Worm (Caenorhabditis elegans): ENCODE data around the gene twk-39.

Gene twk-39

ce11 chrIII:11746718-11747117, 48.8 kb upstream of the twk-39 start, which contains the start of gene mrt-2 (continued):
- TF ChIP-seq tag-97 (GFP tag; IDR thresholded peaks at IDR 0.05) = no peak
- TF ChIP-seq ctbp-1 (GFP tag; IDR thresholded peaks at IDR 0.05) = no peak
- no peak for TF ChIP-seq mdl-1 (tag; optimal IDR thresholded peaks at IDR 0.05)
- TF ChIP-seq duxl-1 (tag; optimal IDR thresholded peaks at IDR 0.05; ENCODE audit: poor library complexity) = peak; percentile 47
- TF ChIP-seq unc-130 (GFP tag; optimal IDR thresholded peaks at IDR 0.05) = peak; percentile 75
- peak; percentile 16 for TF ChIP-seq nhr-25 (tag; optimal IDR thresholded peaks at IDR 0.05; ENCODE audit: borderline replicate concordance, insufficient read depth)
- TF ChIP-seq nhr-48 (tag; optimal IDR thresholded peaks at IDR 0.05) = no peak
- TF ChIP-seq fos-1 (tag; optimal IDR thresholded peaks at IDR 0.05) = no peak
- TF ChIP-seq lir-3 (tag; optimal IDR thresholded peaks at IDR 0.05) = no peak
- peak; percentile 46 for TF ChIP-seq dmd-6 (GFP tag; IDR thresholded peaks at IDR 0.05)
- no peak for TF ChIP-seq daf-12 (tag; optimal IDR thresholded peaks at IDR 0.05)
- no peak for TF ChIP-seq nhr-76 (tag; optimal IDR thresholded peaks at IDR 0.05)
- TF ChIP-seq dmd-8 (GFP tag; IDR thresholded peaks at IDR 0.05) = no peak
- TF ChIP-seq tra-1 (GFP tag; IDR thresholded peaks at IDR 0.05) = no peak; the same call in 1 of the 2 replicates
- TF ChIP-seq daf-19 (GFP tag; conservative IDR thresholded peaks at IDR 0.05) = no peak
- no peak for TF ChIP-seq lin-39 (tag; optimal IDR thresholded peaks at IDR 0.05)
- no peak for TF ChIP-seq nhr-11 (tag; optimal IDR thresholded peaks at IDR 0.05)
- TF ChIP-seq pqm-1 (tag; optimal IDR thresholded peaks at IDR 0.05) = no peak
- TF ChIP-seq F26F4.8 (GFP tag; conservative IDR thresholded peaks at IDR 0.05) = no peak
- no peak for TF ChIP-seq attf-4 (tag; optimal IDR thresholded peaks at IDR 0.05)
- peak in 1 of 2 experiments; percentile 83 for TF ChIP-seq lsy-2 (tag; optimal IDR thresholded peaks at IDR 0.05)
- no peak for TF ChIP-seq jun-1 (tag; optimal IDR thresholded peaks at IDR 0.05)
- 0 out of 2 replicates have a peak, but pooled peaks have one; percentile 2 for TF ChIP-seq ceh-44 (GFP tag; IDR thresholded peaks at IDR 0.05)
- no peak for TF ChIP-seq vab-7 (GFP tag; IDR thresholded peaks at IDR 0.05)
- TF ChIP-seq mxl-2 (GFP tag; conservative IDR thresholded peaks at IDR 0.05) = no peak
- no peak for TF ChIP-seq ceh-32 (tag; optimal IDR thresholded peaks at IDR 0.05; ENCODE audit: poor library complexity)
- TF ChIP-seq lin-38 (GFP tag; IDR thresholded peaks at IDR 0.05) = peak; percentile 70
- TF ChIP-seq nhr-42 (GFP tag; IDR thresholded peaks at IDR 0.05) = no peak; the same call in 1 of the 2 replicates
- TF ChIP-seq ceh-20 (GFP tag; IDR thresholded peaks at IDR 0.05) = 0 out of 2 replicates have a peak, but pooled peaks have one; percentile 17
- TF ChIP-seq daf-16 (GFP tag; optimal IDR thresholded peaks at IDR 0.05) = no peak
- peak; percentile 47 for TF ChIP-seq daf-16 (tag; optimal IDR thresholded peaks at IDR 0.05)
- no peak for TF ChIP-seq Y105C5A.15 (GFP tag; IDR thresholded peaks at IDR 0.05)
- TF ChIP-seq hmg-1.1 (GFP tag; IDR thresholded peaks at IDR 0.05) = no peak
- TF ChIP-seq lin-29 (GFP tag; IDR thresholded peaks at IDR 0.05) = no peak
- TF ChIP-seq Y48G9A.11 (GFP tag; IDR thresholded peaks at IDR 0.05) = no peak; the same call in 1 of the 2 replicates
- TF ChIP-seq ZK337.2 (GFP tag; IDR thresholded peaks at IDR 0.05) = peak; percentile 90
- TF ChIP-seq mep-1 (tag; optimal IDR thresholded peaks at IDR 0.05) = peak; percentile 76
- no peak for TF ChIP-seq ceh-82 (tag; optimal IDR thresholded peaks at IDR 0.05)
- no peak for TF ChIP-seq saeg-2 (GFP tag; IDR thresholded peaks at IDR 0.05)
- no peak for TF ChIP-seq zfp-2 (tag; optimal IDR thresholded peaks at IDR 0.05)
- TF ChIP-seq lin-15B (tag; optimal IDR thresholded peaks at IDR 0.05) = no peak
- TF ChIP-seq lin-13 (GFP tag; optimal IDR thresholded peaks at IDR 0.05) = peak; percentile 45
- TF ChIP-seq nhr-237 (tag; optimal IDR thresholded peaks at IDR 0.05) = no peak
- peak; percentile 27 for TF ChIP-seq spr-1 (tag; optimal IDR thresholded peaks at IDR 0.05)
- no peak for TF ChIP-seq zfp-3 (GFP tag; conservative IDR thresholded peaks at IDR 0.05)
- no peak for TF ChIP-seq unc-39 (tag; optimal IDR thresholded peaks at IDR 0.05)
- TF ChIP-seq Y75B8A.6 (GFP tag; IDR thresholded peaks at IDR 0.05) = no peak
- TF ChIP-seq F49E8.2 (tag; optimal IDR thresholded peaks at IDR 0.05; ENCODE audit: borderline replicate concordance) = no peak
- no peak for TF ChIP-seq F44E2.7 (GFP tag; IDR thresholded peaks at IDR 0.05)
- no peak for TF ChIP-seq set-16 (GFP tag; IDR thresholded peaks at IDR 0.05)
- TF ChIP-seq nhr-10 (tag; optimal IDR thresholded peaks at IDR 0.05) = no peak
- peak; percentile 4 for TF ChIP-seq sdz-12 (GFP tag; optimal IDR thresholded peaks at IDR 0.05)
